ENCODE assay signal across 5 fruit fly cellular contexts in the genomic region with DNA sequence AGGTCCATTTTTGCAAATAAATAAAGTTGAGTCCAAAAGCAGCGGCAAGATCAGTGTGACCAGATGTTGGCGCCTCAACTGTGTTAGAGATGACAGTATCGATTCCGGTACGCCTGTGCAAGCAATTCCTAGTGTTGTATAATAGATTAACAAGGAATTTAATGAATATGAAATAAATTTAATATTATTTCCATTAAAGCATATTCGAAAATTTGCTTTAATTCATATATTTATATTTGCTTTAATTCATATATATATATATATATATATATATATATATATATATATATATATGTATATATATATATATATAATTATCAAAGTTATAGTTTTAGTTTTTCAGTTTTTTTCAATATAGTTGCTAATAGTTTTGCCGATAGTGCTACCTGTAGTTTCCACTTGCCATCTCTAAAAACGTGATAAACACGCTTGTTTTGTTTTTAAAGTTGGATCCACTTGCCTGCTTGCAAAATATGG.
TF ChIP-seq lines count a peak whose summit lies in the region.

Nup93-2 (minus strand) TSS at position 93 of the 477 bp plus-strand sequence.
CG3817 (plus strand) TSS at position 460 of the 477 bp plus-strand sequence.

- TF ChIP-seq CTCF in whole organism, embryonic (GFP tag; optimal IDR thresholded peaks at IDR 0.05; lab: Kevin White, UChicago), result no peak

TF ChIP-seq in whole organism, adult, 20 proteins besides CTCF, POLR2A, EP300 and RAD21 (continues in another document):
- TF ChIP-seq CG11617 (GFP tag; optimal IDR thresholded peaks at IDR 0.05; lab: Kevin White, UChicago) (no peak), Clk (GFP tag; optimal IDR thresholded peaks at IDR 0.05; lab: Kevin White, UChicago) (no peak), CG7101 (tag; optimal IDR thresholded peaks at IDR 0.05; lab: Kevin White, UChicago) (peak; percentile 86), cic (GFP tag; optimal IDR thresholded peaks at IDR 0.05; lab: Kevin White, UChicago) (peak; percentile 23), CG12768 (GFP tag; optimal IDR thresholded peaks at IDR 0.05; lab: Kevin White, UChicago) (peak; percentile 37), CG33017 (tag; optimal IDR thresholded peaks at IDR 0.05; lab: Kevin White, UChicago) (peak; percentile 74), tj (GFP tag; optimal IDR thresholded peaks at IDR 0.05; lab: Kevin White, UChicago) (no peak), CG14711 (tag; optimal IDR thresholded peaks at IDR 0.05; lab: Kevin White, UChicago) (peak; percentile 59), Crg-1 (GFP tag; optimal IDR thresholded peaks at IDR 0.05; lab: Kevin White, UChicago) (peak; percentile 5), cnc (optimal IDR thresholded peaks at IDR 0.05; lab: Kevin White, UChicago) (no peak), toe (GFP tag; optimal IDR thresholded peaks at IDR 0.05; lab: Kevin White, UChicago) (no peak), CG1620 (GFP tag; optimal IDR thresholded peaks at IDR 0.05; lab: Kevin White, UChicago) (peak; percentile 54), CG5204 (GFP tag; optimal IDR thresholded peaks at IDR 0.05; lab: Kevin White, UChicago) (no peak), Hr96 (GFP tag; optimal IDR thresholded peaks at IDR 0.05; lab: Kevin White, UChicago) (no peak), pad (GFP tag; optimal IDR thresholded peaks at IDR 0.05; lab: Kevin White, UChicago) (no peak), Mnt (GFP tag; optimal IDR thresholded peaks at IDR 0.05; lab: Kevin White, UChicago) (peak; percentile 79), ovo (GFP tag; optimal IDR thresholded peaks at IDR 0.05; lab: Kevin White, UChicago) (peak; percentile 63)

TF ChIP-seq in whole organism, embryonic, 481 proteins besides CTCF, POLR2A, EP300 and RAD21 (continues in another document):
- TF ChIP-seq CG4707 (GFP tag; optimal IDR thresholded peaks at IDR 0.05; lab: Kevin White, UChicago) (no peak), CG12104 (GFP tag; optimal IDR thresholded peaks at IDR 0.05; lab: Kevin White, UChicago) (no peak), CG12769 (tag; optimal IDR thresholded peaks at IDR 0.05; lab: Kevin White, UChicago) (no peak), nerfin-2 (GFP tag; IDR thresholded peaks at IDR 0.05; lab: Robert Waterston, UW; ENCODE audit: partially characterized antibody) (0 out of 2 replicates have a peak, but pooled peaks have one; percentile 48), sisA (GFP tag; IDR thresholded peaks at IDR 0.05; lab: Robert Waterston, UW) (peak; percentile 60), mld (GFP tag; IDR thresholded peaks at IDR 0.05; lab: Robert Waterston, UW; ENCODE audit: partially characterized antibody) (peak; percentile 28; the same call in 1 of the 3 replicates), Awh (GFP tag; IDR thresholded peaks at IDR 0.05; lab: Robert Waterston, UW) (no peak), CG14441 (GFP tag; IDR thresholded peaks at IDR 0.05; lab: Robert Waterston, UW) (peak; percentile 52; the same call in 1 of the 2 replicates), dmrt11E (tag; optimal IDR thresholded peaks at IDR 0.05; lab: Kevin White, UChicago) (peak; percentile 43), salm (tag; optimal IDR thresholded peaks at IDR 0.05; lab: Kevin White, UChicago) (no peak), CG9932 (GFP tag; IDR thresholded peaks at IDR 0.05; lab: Robert Waterston, UW) (peak; percentile 89), Six4 (GFP tag; optimal IDR thresholded peaks at IDR 0.05; lab: Kevin White, UChicago) (peak; percentile 58), CG16813 (GFP tag; IDR thresholded peaks at IDR 0.05; lab: Robert Waterston, UW; ENCODE audit: partially characterized antibody) (peak; percentile 75), Sry-β (GFP tag; optimal IDR thresholded peaks at IDR 0.05; lab: Kevin White, UChicago) (no peak), br (optimal IDR thresholded peaks at IDR 0.05; lab: Kevin White, UChicago) (no peak), tup (GFP tag; optimal IDR thresholded peaks at IDR 0.05; lab: Kevin White, UChicago) (no peak)

TF ChIP-seq in whole organism, prepupa, 60 proteins besides CTCF, POLR2A, EP300 and RAD21 (continues in another document):
- TF ChIP-seq Hr38 (GFP tag; optimal IDR thresholded peaks at IDR 0.05; lab: Kevin White, UChicago), result no peak
- no peak for TF ChIP-seq salr (GFP tag; optimal IDR thresholded peaks at IDR 0.05; lab: Kevin White, UChicago)
- TF ChIP-seq CG3919 (GFP tag; optimal IDR thresholded peaks at IDR 0.05; lab: Kevin White, UChicago), result peak; percentile 49
- TF ChIP-seq CG3032 (tag; optimal IDR thresholded peaks at IDR 0.05; lab: Kevin White, UChicago), result peak; percentile 78
- peak; percentile 68; the same call in 2 of the 3 replicates for TF ChIP-seq CG6163 (GFP tag; IDR thresholded peaks at IDR 0.05; lab: Robert Waterston, UW)
- TF ChIP-seq lz (GFP tag; optimal IDR thresholded peaks at IDR 0.05; lab: Kevin White, UChicago), result peak; percentile 72
- TF ChIP-seq CG11294 (GFP tag; IDR thresholded peaks at IDR 0.05; lab: Robert Waterston, UW), result 0 out of 2 replicates have a peak, but pooled peaks have one; percentile 33
- peak; percentile 61 for TF ChIP-seq CG34406 (GFP tag; optimal IDR thresholded peaks at IDR 0.05; lab: Kevin White, UChicago)
- peak; percentile 23 for TF ChIP-seq Sox14 (GFP tag; optimal IDR thresholded peaks at IDR 0.05; lab: Kevin White, UChicago)
- TF ChIP-seq Eip75B (GFP tag; optimal IDR thresholded peaks at IDR 0.05; lab: Kevin White, UChicago), result peak; percentile 45
- peak; percentile 52 for TF ChIP-seq Hr39 (GFP tag; optimal IDR thresholded peaks at IDR 0.05; lab: Kevin White, UChicago)
- peak; percentile 37 for TF ChIP-seq CG31627 (GFP tag; optimal IDR thresholded peaks at IDR 0.05; lab: Kevin White, UChicago)
- peak; percentile 48 for TF ChIP-seq Sox15 (GFP tag; optimal IDR thresholded peaks at IDR 0.05; lab: Kevin White, UChicago)
- TF ChIP-seq CG6854 (GFP tag; optimal IDR thresholded peaks at IDR 0.05; lab: Kevin White, UChicago), result no peak
- TF ChIP-seq topi (GFP tag; optimal IDR thresholded peaks at IDR 0.05; lab: Kevin White, UChicago), result peak; percentile 58
- TF ChIP-seq CG16779 (tag; optimal IDR thresholded peaks at IDR 0.05; lab: Kevin White, UChicago), result no peak
- TF ChIP-seq eg (GFP tag; IDR thresholded peaks at IDR 0.05; lab: Robert Waterston, UW), result peak; percentile 67; the same call in 1 of the 3 replicates

TF ChIP-seq in whole organism, pupa, 21 proteins besides CTCF, POLR2A, EP300 and RAD21:
- TF ChIP-seq CG4496 (GFP tag; IDR thresholded peaks at IDR 0.05; lab: Robert Waterston, UW) (0 out of 3 replicates have a peak, but pooled peaks have one; percentile 47), gl (tag; optimal IDR thresholded peaks at IDR 0.05; lab: Kevin White, UChicago) (no peak), CG32121 (GFP tag; IDR thresholded peaks at IDR 0.05; lab: Robert Waterston, UW) (0 out of 2 replicates have a peak, but pooled peaks have one; percentile 22), CG34367 (tag; optimal IDR thresholded peaks at IDR 0.05; lab: Kevin White, UChicago) (peak; percentile 8), CG10348 (GFP tag; IDR thresholded peaks at IDR 0.05; lab: Robert Waterston, UW) (no peak), CG8159 (tag; optimal IDR thresholded peaks at IDR 0.05; lab: Kevin White, UChicago) (peak; percentile 38), Snoo (tag; optimal IDR thresholded peaks at IDR 0.05; lab: Kevin White, UChicago) (peak; percentile 71), CG17806 (tag; optimal IDR thresholded peaks at IDR 0.05; lab: Kevin White, UChicago) (peak; percentile 32), CG13204 (GFP tag; optimal IDR thresholded peaks at IDR 0.05; lab: Kevin White, UChicago) (no peak), CG9948 (tag; optimal IDR thresholded peaks at IDR 0.05; lab: Kevin White, UChicago) (peak; percentile 74), CG12605 (GFP tag; IDR thresholded peaks at IDR 0.05; lab: Robert Waterston, UW) (no peak), rn (GFP tag; IDR thresholded peaks at IDR 0.05; lab: Robert Waterston, UW) (0 out of 2 replicates have a peak, but pooled peaks have one; percentile 15), CG15710 (tag; optimal IDR thresholded peaks at IDR 0.05; lab: Kevin White, UChicago) (peak; percentile 20), fd96Ca (GFP tag; IDR thresholded peaks at IDR 0.05; lab: Robert Waterston, UW) (peak; percentile 50; the same call in 1 of the 3 replicates)

TF ChIP-seq in whole organism, wandering third instar larva, 38 proteins besides CTCF, POLR2A, EP300 and RAD21 (continues in another document):
- TF ChIP-seq dmrt93B (GFP tag; optimal IDR thresholded peaks at IDR 0.05; lab: Kevin White, UChicago), result peak; percentile 15
- TF ChIP-seq Mio (GFP tag; optimal IDR thresholded peaks at IDR 0.05; lab: Kevin White, UChicago), result no peak
- no peak for TF ChIP-seq ey (GFP tag; optimal IDR thresholded peaks at IDR 0.05; lab: Kevin White, UChicago)
- TF ChIP-seq foxo (GFP tag; optimal IDR thresholded peaks at IDR 0.05; lab: Kevin White, UChicago), result peak in 1 of 2 experiments; percentile 84
- TF ChIP-seq Dfd (GFP tag; optimal IDR thresholded peaks at IDR 0.05; lab: Kevin White, UChicago), result no peak
- peak; percentile 16 for TF ChIP-seq OdsH (GFP tag; optimal IDR thresholded peaks at IDR 0.05; lab: Kevin White, UChicago)
- TF ChIP-seq h (GFP tag; optimal IDR thresholded peaks at IDR 0.05; lab: Kevin White, UChicago), result peak; percentile 25
- no peak for TF ChIP-seq Vsx2 (GFP tag; optimal IDR thresholded peaks at IDR 0.05; lab: Kevin White, UChicago; ENCODE audit: partially characterized antibody)
- TF ChIP-seq rgr (GFP tag; optimal IDR thresholded peaks at IDR 0.05; lab: Kevin White, UChicago), result peak; percentile 61
- peak; percentile 12 for TF ChIP-seq Hr83 (GFP tag; optimal IDR thresholded peaks at IDR 0.05; lab: Kevin White, UChicago; ENCODE audit: poor library complexity, severe bottlenecking)
- TF ChIP-seq Sp1 (GFP tag; optimal IDR thresholded peaks at IDR 0.05; lab: Kevin White, UChicago), result peak; percentile 58
- TF ChIP-seq fru (GFP tag; optimal IDR thresholded peaks at IDR 0.05; lab: Kevin White, UChicago), result no peak
- peak; percentile 62 for TF ChIP-seq psq (GFP tag; optimal IDR thresholded peaks at IDR 0.05; lab: Kevin White, UChicago)
- TF ChIP-seq CG32264 (GFP tag; optimal IDR thresholded peaks at IDR 0.05; lab: Kevin White, UChicago), result no peak
- TF ChIP-seq HLH106 (tag; optimal IDR thresholded peaks at IDR 0.05; lab: Kevin White, UChicago), result peak; percentile 88
- peak; percentile 61 for TF ChIP-seq woc (GFP tag; optimal IDR thresholded peaks at IDR 0.05; lab: Kevin White, UChicago)
- TF ChIP-seq Myc (optimal IDR thresholded peaks at IDR 0.05; lab: Kevin White, UChicago), result peak; percentile 53
- TF ChIP-seq Hr78 (GFP tag; optimal IDR thresholded peaks at IDR 0.05; lab: Kevin White, UChicago), result no peak
- TF ChIP-seq GATAd (GFP tag; optimal IDR thresholded peaks at IDR 0.05; lab: Kevin White, UChicago), result no peak
- TF ChIP-seq dsf (GFP tag; optimal IDR thresholded peaks at IDR 0.05; lab: Kevin White, UChicago; ENCODE audit: borderline replicate concordance), result no peak
- no peak for TF ChIP-seq sage (GFP tag; optimal IDR thresholded peaks at IDR 0.05; lab: Kevin White, UChicago)
- TF ChIP-seq usp (GFP tag; optimal IDR thresholded peaks at IDR 0.05; lab: Kevin White, UChicago), result no peak
- TF ChIP-seq br (GFP tag; optimal IDR thresholded peaks at IDR 0.05; lab: Kevin White, UChicago), result no peak
- TF ChIP-seq pan (optimal IDR thresholded peaks at IDR 0.05; lab: Kevin White, UChicago), result no peak
- TF ChIP-seq dl (GFP tag; optimal IDR thresholded peaks at IDR 0.05; lab: Kevin White, UChicago; ENCODE audit: insufficient read depth in 1 of 2, partially characterized antibody in 2 of 2), result no peak
